Fruit fly (Drosophila melanogaster): ENCODE measurements around the gene aph-1.

DNA sequence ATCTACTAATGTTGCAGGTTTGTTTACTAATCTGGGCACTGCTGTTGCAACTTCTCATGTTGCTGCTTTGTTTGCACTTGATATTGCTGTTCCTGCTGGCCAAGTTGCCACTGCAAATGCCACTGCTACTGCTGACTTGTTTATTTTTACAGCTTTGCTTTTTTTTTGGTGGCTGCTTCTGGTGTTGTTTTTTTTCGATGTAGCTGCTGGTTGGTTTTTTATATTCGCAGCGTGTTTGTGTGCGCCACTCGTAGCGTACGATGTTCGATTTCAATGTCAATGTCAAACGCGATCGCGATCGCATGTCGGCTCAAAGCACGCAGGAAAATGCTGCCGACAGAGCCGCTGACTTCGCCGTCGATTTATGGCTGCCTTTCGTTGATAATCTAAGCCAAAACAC is 38.2 kb upstream of the aph-1 start:
- TF ChIP-seq CG1620 (GFP tag; optimal IDR thresholded peaks at IDR 0.05) (no peak), Clk (GFP tag; optimal IDR thresholded peaks at IDR 0.05) (no peak), CG5204 (GFP tag; optimal IDR thresholded peaks at IDR 0.05) (no peak), CG12768 (GFP tag; optimal IDR thresholded peaks at IDR 0.05) (no peak), CG14711 (tag; optimal IDR thresholded peaks at IDR 0.05) (no peak), cic (GFP tag; optimal IDR thresholded peaks at IDR 0.05) (no peak), pad (GFP tag; optimal IDR thresholded peaks at IDR 0.05) (no peak), Crg-1 (GFP tag; optimal IDR thresholded peaks at IDR 0.05) (no peak)

Data from whole organism, adult.